Worm (Caenorhabditis elegans) whole organism, L4 larva: ENCODE data around the gene Y32B12B.2.

Experiments
- F10B5.3 ChIP-seq: sonication (generic microtip); optimal IDR thresholded peaks from 2 replicates; lab custom pipeline; 2016; ENCODE audit warnings: mild to moderate bottlenecking, missing genetic modification characterization, missing compliant biosample characterization
- F44E2.7 ChIP-seq: fragments of 200-800 bp; sonication (Bioruptor generic); IDR thresholded peaks from 2 replicates; pipeline ENCODE4 v2.1.2; 2022; ENCODE audit warnings: missing genetic modification characterization, missing compliant biosample characterization
- F49E8.2 ChIP-seq: sonication (generic microtip); optimal IDR thresholded peaks from 2 replicates; lab custom pipeline; 2016; ENCODE audit warnings: missing compliant biosample characterization, mild to moderate bottlenecking, missing genetic modification characterization, borderline replicate concordance
- R02D3.7 ChIP-seq: fragments of 150-350 bp; sonication (generic microtip); optimal IDR thresholded peaks from 3 replicates; lab custom pipeline; 2014; ENCODE audit warnings: missing biosample characterization, missing genetic modification characterization
- T26A8.4 ChIP-seq: fragments of 200-800 bp; sonication (Bioruptor generic); IDR thresholded peaks from 2 replicates; pipeline ENCODE4 v1.3.6; 2022; ENCODE audit warnings: missing genetic modification characterization, missing compliant biosample characterization
- Y48G9A.11 ChIP-seq: fragments of 200-800 bp; sonication (Bioruptor generic); IDR thresholded peaks from 2 replicates; pipeline ENCODE4 v1.3.6; 2022; ENCODE audit warnings: missing genetic modification reagents, missing genetic modification characterization, missing compliant biosample characterization
- Y75B8A.6 ChIP-seq: fragments of 200-800 bp; sonication (Bioruptor generic); IDR thresholded peaks from 2 replicates; pipeline ENCODE4 v1.3.6; 2022; ENCODE audit warnings: missing genetic modification reagents, missing genetic modification characterization, missing compliant biosample characterization
- aha-1 ChIP-seq: fragments of 150-350 bp; peaks from one replicate; lab custom pipeline; 2014; ENCODE audit warnings: missing biosample characterization, missing genetic modification characterization
- arid-1 ChIP-seq: fragments of 200-800 bp; sonication (Bioruptor generic); conservative IDR thresholded peaks from 2 replicates; pipeline ENCODE4 v1.3.6; 2022; ENCODE audit warnings: missing genetic modification reagents, missing genetic modification characterization, missing compliant biosample characterization
- ceh-20 ChIP-seq: fragments of 200-800 bp; sonication (Bioruptor generic); IDR thresholded peaks from 2 replicates; pipeline ENCODE4 v1.3.6; 2022; ENCODE audit warnings: missing genetic modification reagents, missing genetic modification characterization, missing compliant biosample characterization
- ceh-44 ChIP-seq: fragments of 200-800 bp; sonication (Bioruptor generic); IDR thresholded peaks from 2 replicates; pipeline ENCODE4 v1.3.6; 2022; ENCODE audit warnings: missing genetic modification reagents, missing genetic modification characterization, missing compliant biosample characterization
- ceh-82 ChIP-seq: sonication (generic microtip); optimal IDR thresholded peaks from 2 replicates; lab custom pipeline; 2017; ENCODE audit warnings: missing biosample characterization, missing genetic modification characterization
- ces-1 ChIP-seq: fragments of 150-350 bp; sonication (generic microtip); optimal IDR thresholded peaks from 4 replicates; lab custom pipeline; 2014; ENCODE audit warnings: missing biosample characterization, missing genetic modification reagents, missing genetic modification characterization
- cey-2 ChIP-seq: sonication (generic microtip); optimal IDR thresholded peaks from 3 replicates; lab custom pipeline; 2017; ENCODE audit warnings: missing genetic modification characterization, mild to moderate bottlenecking, missing compliant biosample characterization, antibody characterized with exemption, borderline replicate concordance; ENCODE audit not compliant: insufficient read depth
- ctbp-1 ChIP-seq: fragments of 200-800 bp; sonication (Bioruptor generic); IDR thresholded peaks from 2 replicates; pipeline ENCODE4 v1.3.6; 2022; ENCODE audit warnings: missing genetic modification reagents, missing genetic modification characterization, missing compliant biosample characterization
- daf-12 ChIP-seq: fragments of 150-350 bp; optimal IDR thresholded peaks from 2 replicates; lab custom pipeline; 2014; ENCODE audit warnings: missing biosample characterization, missing genetic modification reagents, missing genetic modification characterization
- daf-8 ChIP-seq: fragments of 200-800 bp; sonication (Bioruptor generic); IDR thresholded peaks from 2 replicates; pipeline ENCODE4 v1.3.6; 2022; ENCODE audit warnings: missing genetic modification characterization, missing compliant biosample characterization
- dmd-6 ChIP-seq: fragments of 200-800 bp; sonication (Bioruptor generic); IDR thresholded peaks from 2 replicates; pipeline ENCODE4 v1.3.6; 2022; ENCODE audit warnings: missing genetic modification reagents, missing genetic modification characterization, missing compliant biosample characterization
- duxl-1 ChIP-seq: sonication (generic microtip); optimal IDR thresholded peaks from 2 replicates; lab custom pipeline; 2016; ENCODE audit warnings: mild to moderate bottlenecking, missing genetic modification characterization, moderate library complexity, missing compliant biosample characterization; ENCODE audit not compliant: poor library complexity
- dve-1 ChIP-seq: sonication (generic microtip); optimal IDR thresholded peaks from 2 replicates; lab custom pipeline; 2017; ENCODE audit warnings: antibody characterized with exemption, mild to moderate bottlenecking, missing genetic modification characterization, missing compliant biosample characterization; ENCODE audit not compliant: insufficient read depth
- egl-43 ChIP-seq: fragments of 200-800 bp; sonication (Bioruptor generic); IDR thresholded peaks from 2 replicates; pipeline ENCODE4 v1.3.6; 2022; ENCODE audit warnings: missing genetic modification reagents, missing genetic modification characterization, missing compliant biosample characterization
- gei-8 ChIP-seq: fragments of 200-800 bp; sonication (Bioruptor generic); optimal IDR thresholded peaks from 2 replicates; lab custom pipeline; 2018; ENCODE audit warnings: mild to moderate bottlenecking, missing genetic modification characterization, missing compliant biosample characterization
- hlh-11 ChIP-seq: fragments of 200-800 bp; sonication (Bioruptor generic); optimal IDR thresholded peaks from 2 replicates; lab custom pipeline; 2018; ENCODE audit warnings: mild to moderate bottlenecking, missing genetic modification characterization, missing compliant biosample characterization
- jun-1 ChIP-seq: fragments of 150-350 bp; optimal IDR thresholded peaks from 2 replicates; lab custom pipeline; 2014; ENCODE audit warnings: missing biosample characterization, missing genetic modification reagents, missing genetic modification characterization
- lin-13 ChIP-seq: fragments of 150-350 bp; optimal IDR thresholded peaks from 2 replicates; lab custom pipeline; 2014; ENCODE audit warnings: missing biosample characterization, missing genetic modification reagents, missing genetic modification characterization
- lin-29 ChIP-seq: fragments of 200-800 bp; sonication (Bioruptor generic); IDR thresholded peaks from 2 replicates; pipeline ENCODE4 v1.3.6; 2022; ENCODE audit warnings: missing genetic modification reagents, missing genetic modification characterization, missing compliant biosample characterization
- lin-38 ChIP-seq: fragments of 200-800 bp; sonication (Bioruptor generic); IDR thresholded peaks from 2 replicates; pipeline ENCODE4 v1.3.6; 2022; ENCODE audit warnings: missing genetic modification reagents, missing genetic modification characterization, missing compliant biosample characterization
- madf-9 ChIP-seq: fragments of 200-800 bp; sonication (Bioruptor generic); conservative IDR thresholded peaks from 2 replicates; pipeline ENCODE4 v1.3.6; 2022; ENCODE audit warnings: missing genetic modification reagents, missing genetic modification characterization, missing compliant biosample characterization
- mdl-1 ChIP-seq, 2 experiments: fragments of 150-350 bp in 1 of 2; sonication (generic microtip) in 1 of 2; optimal IDR thresholded peaks; 2 replicates each; lab custom pipeline; 2014 to 2017; ENCODE audit warnings: missing biosample characterization in 2 of 2, missing genetic modification characterization in 2 of 2
- mdt-29 ChIP-seq: fragments of 200-800 bp; sonication (Bioruptor generic); IDR thresholded peaks from 2 replicates; pipeline ENCODE4 v1.3.6; 2022; ENCODE audit warnings: missing genetic modification reagents, missing genetic modification characterization, missing compliant biosample characterization
- mxl-3 ChIP-seq: fragments of 200-800 bp; sonication (Bioruptor generic); optimal IDR thresholded peaks from 2 replicates; lab custom pipeline; 2018; ENCODE audit warnings: mild to moderate bottlenecking, missing genetic modification characterization, missing compliant biosample characterization
- nhr-10 ChIP-seq: fragments of 150-350 bp; optimal IDR thresholded peaks from 2 replicates; lab custom pipeline; 2014; ENCODE audit warnings: missing biosample characterization, missing genetic modification characterization
- nhr-102 ChIP-seq: sonication (generic microtip); optimal IDR thresholded peaks from 2 replicates; lab custom pipeline; 2016; ENCODE audit warnings: mild to moderate bottlenecking, missing genetic modification characterization, moderate library complexity, missing compliant biosample characterization
- nhr-25 ChIP-seq: sonication (generic microtip); optimal IDR thresholded peaks from 2 replicates; lab custom pipeline; 2017; ENCODE audit warnings: missing genetic modification characterization, mild to moderate bottlenecking, missing compliant biosample characterization, antibody characterized with exemption, moderate library complexity, borderline replicate concordance; ENCODE audit not compliant: insufficient read depth
- nhr-28 ChIP-seq: fragments of 150-350 bp; optimal IDR thresholded peaks from 2 replicates; lab custom pipeline; 2014; ENCODE audit warnings: missing biosample characterization, missing genetic modification characterization
- nhr-42 ChIP-seq: fragments of 200-800 bp; sonication (Bioruptor generic); IDR thresholded peaks from 2 replicates; pipeline ENCODE4 v1.3.6; 2022; ENCODE audit warnings: missing genetic modification characterization, missing compliant biosample characterization
- nhr-76 ChIP-seq: fragments of 150-350 bp; optimal IDR thresholded peaks from 2 replicates; lab custom pipeline; 2014; ENCODE audit warnings: missing biosample characterization, missing genetic modification characterization
- nhr-77 ChIP-seq: fragments of 150-350 bp; optimal IDR thresholded peaks from 2 replicates; lab custom pipeline; 2014; ENCODE audit warnings: missing biosample characterization, missing genetic modification characterization
- set-16 ChIP-seq: fragments of 200-800 bp; sonication (Bioruptor generic); IDR thresholded peaks from 2 replicates; pipeline ENCODE4 v1.3.6; 2022; ENCODE audit warnings: missing genetic modification reagents, missing genetic modification characterization, missing compliant biosample characterization
- snpc-4 ChIP-seq: fragments of 150-350 bp; optimal IDR thresholded peaks from 2 replicates; lab custom pipeline; 2014; ENCODE audit warnings: missing biosample characterization, missing genetic modification characterization
- tag-97 ChIP-seq: fragments of 200-800 bp; sonication (Bioruptor generic); IDR thresholded peaks from 2 replicates; pipeline ENCODE4 v1.3.6; 2022; ENCODE audit warnings: missing genetic modification characterization, missing compliant biosample characterization
- unc-130 ChIP-seq: sonication (generic microtip); optimal IDR thresholded peaks from 2 replicates; lab custom pipeline; 2016; ENCODE audit warnings: missing genetic modification reagents, missing genetic modification characterization, missing compliant biosample characterization
- unc-62 ChIP-seq, 3 experiments: fragments of 150-350 bp in 1 of 3; sonication (generic microtip); optimal IDR thresholded peaks in 2 of 3; peaks in 1 of 3; 1 replicate in 1 of 3; 2 replicates in 2 of 3; lab custom pipeline; 2014 to 2017; ENCODE audit warnings: missing biosample characterization in 3 of 3, missing genetic modification characterization in 3 of 3, missing genetic modification reagents in 3 of 3, missing genotype in 1 of 3
- vab-7 ChIP-seq: fragments of 200-800 bp; sonication (Bioruptor generic); IDR thresholded peaks from 2 replicates; pipeline ENCODE4 v1.3.6; 2022; ENCODE audit warnings: missing genetic modification reagents, missing genetic modification characterization, missing compliant biosample characterization
- zfp-2 ChIP-seq: sonication (generic microtip); optimal IDR thresholded peaks from 2 replicates; lab custom pipeline; 2016; ENCODE audit warnings: mild to moderate bottlenecking, missing genetic modification characterization, missing compliant biosample characterization
- ztf-11 ChIP-seq: fragments of 150-350 bp; optimal IDR thresholded peaks from 2 replicates; lab custom pipeline; 2014; ENCODE audit warnings: missing biosample characterization, missing genetic modification characterization

Y32B12B.2 gene

DNA sequence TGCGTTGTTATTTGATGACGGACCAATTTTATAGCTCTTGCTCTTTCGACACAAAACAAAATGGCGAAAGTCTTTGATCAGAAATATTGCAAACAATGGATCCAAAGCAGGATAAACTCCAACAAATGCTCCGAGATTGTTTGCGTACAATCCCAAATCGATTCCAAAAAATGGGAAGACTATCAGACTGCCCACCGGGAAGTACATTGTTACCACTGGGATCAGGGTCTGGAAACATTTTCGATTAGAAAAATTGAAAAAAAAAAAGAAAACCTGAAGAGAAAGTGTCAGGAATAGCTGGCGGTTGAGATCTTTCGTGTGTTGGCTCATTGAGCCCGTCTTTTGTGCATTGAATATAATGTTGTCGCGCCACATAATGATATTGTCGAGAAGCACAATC lies 42.9 kb downstream of the Y32B12B.2 start:
- TF ChIP-seq ceh-20, result no peak
- TF ChIP-seq nhr-77 (tag; lab: Kevin White, UChicago), result no peak
- TF ChIP-seq gei-8 (GFP tag; lab: Kevin White, UChicago), result no peak
- TF ChIP-seq dmd-6 (GFP tag; lab: Robert Waterston, UW), result no peak
- peak; percentile 46 for TF ChIP-seq aha-1 (tag; lab: Kevin White, UChicago)
- no peak for TF ChIP-seq snpc-4 (tag; lab: Kevin White, UChicago)

DNA sequence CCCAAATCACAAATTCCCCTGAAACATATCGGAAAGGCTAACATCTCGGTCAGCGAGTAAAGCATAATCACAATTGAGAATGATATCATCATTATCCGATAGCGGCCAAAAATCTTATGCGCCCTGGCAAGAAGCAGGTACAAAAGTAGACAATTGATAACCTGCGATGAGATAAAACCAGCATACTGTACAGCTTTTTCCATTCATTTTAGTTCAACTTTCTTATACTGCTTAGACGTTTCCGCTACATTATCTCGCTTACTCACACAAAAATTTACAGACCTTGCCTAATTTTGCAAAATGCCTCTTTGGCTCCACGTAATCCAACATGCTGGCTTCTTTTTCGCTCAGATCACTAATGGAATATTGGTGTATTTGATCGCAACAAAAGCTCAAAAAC lies 44.8 kb downstream of the Y32B12B.2 start, which contains the start of gene str-150:
TSS of gene str-150 (plus strand) at position 301 of the 400 bp plus-strand sequence.
- TF ChIP-seq daf-12 (tag; lab: Kevin White, UChicago), result no peak
- no peak for TF ChIP-seq ceh-20
- no peak for TF ChIP-seq duxl-1 (tag; lab: Kevin White, UChicago)
- TF ChIP-seq nhr-10 (tag; lab: Kevin White, UChicago), result no peak
- TF ChIP-seq lin-38 (GFP tag; lab: Robert Waterston, UW), result no peak
- no peak for TF ChIP-seq mdl-1 (tag; optimal IDR thresholded peaks at IDR 0.05; lab: Kevin White, UChicago)
- TF ChIP-seq T26A8.4, result no peak
- no peak for TF ChIP-seq ceh-44 (GFP tag; lab: Robert Waterston, UW)
- TF ChIP-seq ceh-82 (tag; lab: Kevin White, UChicago), result no peak
- TF ChIP-seq nhr-28 (tag; lab: Kevin White, UChicago), result no peak
- no peak for TF ChIP-seq F44E2.7 (GFP tag; lab: Robert Waterston, UW)
- no peak for TF ChIP-seq nhr-25
- TF ChIP-seq Y75B8A.6 (GFP tag; lab: Robert Waterston, UW), result no peak

DNA sequence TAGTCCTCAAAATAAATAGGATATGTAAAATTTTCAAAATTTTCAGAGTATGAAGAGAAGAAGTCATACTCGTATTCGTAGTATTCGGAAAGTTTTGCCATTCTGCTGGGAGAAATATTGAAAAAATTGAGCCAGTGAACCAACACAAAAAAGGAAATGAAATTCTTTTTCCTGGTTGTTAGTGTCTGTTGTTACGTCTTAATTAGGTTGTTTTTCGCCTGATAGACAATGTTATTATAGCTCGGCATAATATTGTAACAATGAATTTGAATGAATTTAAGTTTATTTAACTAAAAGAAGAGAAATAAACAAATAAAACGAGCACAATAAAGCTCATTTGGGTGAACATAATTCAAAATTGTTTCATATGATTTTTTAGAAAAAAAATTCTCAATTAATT lies 50.2 kb downstream of the Y32B12B.2 start, which contains the start of gene srw-73:
TSS of gene srw-73 (minus strand) at position 101 of the 400 bp plus-strand sequence.
- TF ChIP-seq nhr-76 (tag; lab: Kevin White, UChicago) (no peak), mxl-3 (GFP tag; lab: Kevin White, UChicago) (no peak), unc-62 (GFP tag; optimal IDR thresholded peaks at IDR 0.05 in 1 of 2; lab: Kevin White, UChicago) (no peak), unc-62 (tag; optimal IDR thresholded peaks at IDR 0.05; lab: Kevin White, UChicago) (no peak), madf-9 (GFP tag; lab: Robert Waterston, UW) (no peak), lin-13 (GFP tag; lab: Kevin White, UChicago) (no peak), cey-2 (tag; lab: Kevin White, UChicago) (no peak), lin-29 (no peak), daf-8 (GFP tag; lab: Robert Waterston, UW) (no peak), gei-8 (GFP tag; lab: Kevin White, UChicago) (no peak), F10B5.3 (tag; lab: Kevin White, UChicago) (no peak), ceh-20 (no peak), nhr-42 (no peak), nhr-102 (no peak), hlh-11 (no peak), dve-1 (tag; lab: Kevin White, UChicago) (no peak), jun-1 (tag; lab: Kevin White, UChicago) (no peak), F49E8.2 (tag; lab: Kevin White, UChicago) (no peak), tag-97 (GFP tag; lab: Robert Waterston, UW) (no peak), Y75B8A.6 (GFP tag; lab: Robert Waterston, UW) (no peak), arid-1 (no peak)

DNA sequence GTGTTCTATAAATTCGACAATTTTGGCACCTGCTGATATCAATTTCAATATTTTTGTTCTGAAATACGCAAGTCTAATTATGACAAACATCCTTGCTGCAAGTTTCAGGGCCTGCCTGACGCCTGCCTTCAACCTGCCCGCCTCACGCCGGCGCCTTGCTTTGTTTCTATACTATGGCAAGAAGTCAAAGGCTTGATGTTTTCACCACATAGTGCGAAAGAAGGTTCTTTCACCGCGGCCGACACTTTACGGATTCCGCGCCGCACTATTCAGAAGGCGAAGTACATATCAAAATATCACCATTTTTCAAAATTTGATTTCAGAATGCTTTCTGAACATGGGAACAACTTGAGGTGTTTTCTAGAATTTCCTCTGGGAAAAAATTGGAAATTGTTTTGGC lies 51.3 kb downstream of the Y32B12B.2 start:
- TF ChIP-seq mdt-29 (GFP tag; lab: Robert Waterston, UW) (no peak), egl-43 (GFP tag; lab: Robert Waterston, UW) (no peak), unc-130 (GFP tag; lab: Kevin White, UChicago) (no peak), R02D3.7 (tag; lab: Kevin White, UChicago) (no peak), ceh-44 (GFP tag; lab: Robert Waterston, UW) (no peak), lin-13 (GFP tag; lab: Kevin White, UChicago) (no peak), ztf-11 (tag; lab: Kevin White, UChicago) (no peak), vab-7 (GFP tag; lab: Robert Waterston, UW) (no peak), ctbp-1 (GFP tag; lab: Robert Waterston, UW) (no peak), ces-1 (GFP tag; lab: Kevin White, UChicago) (no peak), nhr-102 (no peak), madf-9 (GFP tag; lab: Robert Waterston, UW) (no peak), dmd-6 (GFP tag; lab: Robert Waterston, UW) (no peak), zfp-2 (tag; lab: Kevin White, UChicago) (no peak), Y48G9A.11 (GFP tag; lab: Robert Waterston, UW) (no peak), set-16 (GFP tag; lab: Robert Waterston, UW) (no peak)
